Worm (Caenorhabditis elegans) whole organism, late embryonic: ENCODE data around the gene ZC250.2.

ENCODE experiments used
- ceh-30 ChIP-seq: fragments of 150-350 bp; optimal IDR thresholded peaks from 2 replicates; lab custom pipeline; 2014; ENCODE audit warnings: missing biosample characterization, missing genetic modification characterization
- ceh-9 ChIP-seq: sonication (generic microtip); optimal IDR thresholded peaks from 2 replicates; lab custom pipeline; 2016; ENCODE audit warnings: mild to moderate bottlenecking, missing genetic modification characterization, inconsistent platforms, missing compliant biosample characterization
- gmeb-2 ChIP-seq: sonication (generic microtip); optimal IDR thresholded peaks from 2 replicates; lab custom pipeline; 2016; ENCODE audit warnings: missing genetic modification characterization, inconsistent platforms, missing compliant biosample characterization
- hlh-6 ChIP-seq: sonication (generic microtip); optimal IDR thresholded peaks from 2 replicates; lab custom pipeline; 2016; ENCODE audit warnings: missing genotype, missing genetic modification characterization, missing compliant biosample characterization
- hlh-8 ChIP-seq: sonication (generic microtip); optimal IDR thresholded peaks from 2 replicates; lab custom pipeline; 2016; ENCODE audit warnings: missing genotype, missing genetic modification characterization, missing compliant biosample characterization
- lin-11 ChIP-seq: fragments of 200-800 bp; sonication (Bioruptor generic); optimal IDR thresholded peaks from 2 replicates; lab custom pipeline; 2018; ENCODE audit warnings: mild to moderate bottlenecking, missing genetic modification characterization, missing compliant biosample characterization
- pqm-1 ChIP-seq: sonication (generic microtip); optimal IDR thresholded peaks from 2 replicates; lab custom pipeline; 2016; ENCODE audit warnings: missing genetic modification characterization, missing compliant biosample characterization
- sox-4 ChIP-seq: sonication (generic microtip); optimal IDR thresholded peaks from 2 replicates; lab custom pipeline; 2017; ENCODE audit warnings: mild to moderate bottlenecking, missing genetic modification characterization, inconsistent platforms, missing compliant biosample characterization
- tbx-7 ChIP-seq: sonication (generic microtip); optimal IDR thresholded peaks from 2 replicates; lab custom pipeline; 2016; ENCODE audit warnings: missing genotype, missing genetic modification characterization, missing compliant biosample characterization
- ttx-3 ChIP-seq: sonication (generic microtip); optimal IDR thresholded peaks from 2 replicates; lab custom pipeline; 2016; ENCODE audit warnings: missing genetic modification reagents, missing genetic modification characterization, missing compliant biosample characterization
- unc-3 ChIP-seq, 2 experiments: fragments of 200-800 bp in 1 of 2; sonication (Bioruptor generic) in 1 of 2; sonication (generic microtip) in 1 of 2; conservative IDR thresholded peaks in 1 of 2; optimal IDR thresholded peaks in 1 of 2; 2 replicates each; pipeline versions ENCODE4 v1.3.6 to Lab custom; 2016 to 2022; ENCODE audit warnings: missing compliant biosample characterization in 2 of 2, missing genetic modification characterization in 2 of 2, missing genetic modification reagents in 1 of 2

ce11 chrV:5747519-5747918, 44.6 kb upstream of the ZC250.2 start, which contains the start of gene acds-10:
- no peak for TF ChIP-seq gmeb-2 (tag; lab: Kevin White, UChicago)
- no peak for TF ChIP-seq hlh-8
- no peak for TF ChIP-seq ceh-30 (tag; lab: Kevin White, UChicago)
- no peak for TF ChIP-seq lin-11 (tag; lab: Kevin White, UChicago)
- TF ChIP-seq sox-4 (tag; lab: Kevin White, UChicago) = no peak
- no peak for TF ChIP-seq ttx-3
- TF ChIP-seq ceh-9 = no peak
- TF ChIP-seq hlh-6 = no peak
- TF ChIP-seq unc-3 (GFP tag; conservative IDR thresholded peaks at IDR 0.05; lab: Robert Waterston, UW) = no peak
- TF ChIP-seq unc-3 (tag; optimal IDR thresholded peaks at IDR 0.05; lab: Kevin White, UChicago) = no peak
- TF ChIP-seq pqm-1 (tag; lab: Kevin White, UChicago) = no peak
- TF ChIP-seq tbx-7 (tag; lab: Kevin White, UChicago) = no peak
